Fruit fly (Drosophila melanogaster) whole organism, wandering third instar larva: ENCODE measurements around the gene mus312.

Experiments
- Dif ChIP-seq: fragments of 200-275, 200-300 bp; sonication (Bioruptor generic); optimal IDR thresholded peaks from 2 replicates; lab custom pipeline; 2018; ENCODE audit warnings: missing biosample characterization, missing genetic modification characterization; ENCODE audit not compliant: partially characterized antibody
- GATAd ChIP-seq: sonication (Bioruptor generic); optimal IDR thresholded peaks from 2 replicates; lab custom pipeline; 2016; ENCODE audit warnings: missing biosample characterization, missing genetic modification characterization
- Hr78 ChIP-seq: fragments of >200 bp; optimal IDR thresholded peaks from 2 replicates; lab custom pipeline; 2017; ENCODE audit warnings: missing biosample characterization, missing genetic modification characterization
- Jra ChIP-seq: sonication (Bioruptor generic); optimal IDR thresholded peaks from 2 replicates; lab custom pipeline; 2016; ENCODE audit warnings: missing biosample characterization, missing genetic modification characterization
- N ChIP-seq: fragments of >200 bp; optimal IDR thresholded peaks from 2 replicates; lab custom pipeline; 2018; ENCODE audit warnings: missing biosample characterization, missing external identifiers, missing genetic modification characterization
- fru ChIP-seq: fragments of 200-800 bp; sonication (Bioruptor generic); optimal IDR thresholded peaks from 3 replicates; lab custom pipeline; 2016; ENCODE audit warnings: missing biosample characterization, mild to moderate bottlenecking, missing genetic modification characterization
- h ChIP-seq: fragments of 200-800 bp; sonication (Bioruptor generic); optimal IDR thresholded peaks from 3 replicates; lab custom pipeline; 2016; ENCODE audit warnings: missing biosample characterization, mild to moderate bottlenecking, missing genetic modification characterization
- lola ChIP-seq: fragments of >200 bp; optimal IDR thresholded peaks from 2 replicates; lab custom pipeline; 2017; ENCODE audit warnings: missing biosample characterization, missing genetic modification characterization
- pan ChIP-seq: fragments of >200 bp; optimal IDR thresholded peaks from 2 replicates; lab custom pipeline; 2017
- psq ChIP-seq: fragments of 200-800 bp; sonication (Bioruptor generic); optimal IDR thresholded peaks from 3 replicates; lab custom pipeline; 2017; ENCODE audit warnings: missing biosample characterization, mild to moderate bottlenecking, missing genetic modification characterization, moderate library complexity
- rgr ChIP-seq: fragments of 200-800 bp; sonication (Bioruptor generic); optimal IDR thresholded peaks from 3 replicates; lab custom pipeline; 2016; ENCODE audit warnings: missing biosample characterization, mild to moderate bottlenecking, missing genetic modification characterization
- usp ChIP-seq: fragments of >200 bp; optimal IDR thresholded peaks from 2 replicates; lab custom pipeline; 2017; ENCODE audit warnings: missing biosample characterization, missing genetic modification characterization

- no peak for TF ChIP-seq GATAd (GFP tag; lab: Kevin White, UChicago)
- peak; percentile 23 for TF ChIP-seq rgr (GFP tag; lab: Kevin White, UChicago)
- TF ChIP-seq lola, result no peak
- TF ChIP-seq N (GFP tag; lab: Kevin White, UChicago), result no peak
- no peak for TF ChIP-seq pan (lab: Kevin White, UChicago)
- TF ChIP-seq Jra, result peak; percentile 66
- no peak for TF ChIP-seq Hr78 (GFP tag; lab: Kevin White, UChicago)
- TF ChIP-seq fru, result peak; percentile 63
- TF ChIP-seq psq, result no peak
- TF ChIP-seq Dif (GFP tag; lab: Kevin White, UChicago), result peak; percentile 23
- TF ChIP-seq h (GFP tag; lab: Kevin White, UChicago), result peak; percentile 69
- TF ChIP-seq usp (GFP tag; lab: Kevin White, UChicago), result no peak
These were observed 19.2 kb downstream of the mus312 start, which contains the start of the genes Srp19 and qm for dm6 chr3L:7347984-7348631.
